Fruit fly (Drosophila melanogaster) S2 (cell line): ENCODE measurements around the gene Arl8.

Experiments
- CG8478 ChIP-seq: fragments of >200 bp; optimal IDR thresholded peaks from 2 replicates; lab custom pipeline; 2018
- CTCF ChIP-seq, 2 experiments: fragments of >200 bp; optimal IDR thresholded peaks; 2 replicates each; lab custom pipeline; 2018

DNA sequence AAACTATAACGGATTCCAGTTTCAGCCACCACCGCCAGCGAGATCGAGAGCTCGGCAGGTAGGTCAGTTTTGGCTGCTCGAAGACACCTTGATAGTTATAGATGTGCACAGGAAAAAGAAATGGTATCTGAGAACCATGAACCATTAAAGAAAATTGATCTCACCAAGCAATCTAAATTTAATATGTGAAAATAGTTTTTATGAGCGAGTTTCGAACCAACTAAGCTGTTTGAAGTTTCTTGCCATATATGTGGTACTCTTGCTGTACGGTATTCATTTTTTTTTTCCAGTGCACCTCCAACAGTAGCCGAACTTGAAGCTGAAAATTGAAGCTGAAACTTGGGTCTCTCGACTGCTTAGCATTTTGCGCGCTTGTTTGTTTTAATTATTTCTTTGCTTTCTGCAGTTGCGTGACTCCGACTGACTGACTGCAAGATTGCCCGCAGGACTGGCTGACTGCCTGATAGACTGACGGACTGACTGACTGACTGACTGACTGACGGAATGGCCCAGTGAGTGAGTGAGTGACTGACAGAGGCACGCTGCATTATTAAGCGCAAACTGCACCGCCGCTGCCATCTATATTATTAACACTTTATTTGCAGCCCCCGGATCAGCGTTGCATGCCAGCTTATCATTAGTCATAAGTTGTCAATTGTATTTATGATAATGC, 45.2 kb downstream of the Arl8 start:
- no peak for TF ChIP-seq CTCF (optimal IDR thresholded peaks at IDR 0.05; lab: Kevin White, UChicago)
- no peak for TF ChIP-seq CG8478 (lab: Kevin White, UChicago)
